Worm (Caenorhabditis elegans): ENCODE results near the gene Y97E10AR.3.

Y97E10AR.3 gene

ce11 chrV:7985860-7986259, 21.4 kb downstream of the Y97E10AR.3 start, which contains the start of gene Y97E10AL.1:
Gene Y97E10AL.1, plus strand, starts transcription at chrV:7986160.
- TF ChIP-seq fos-1 (tag; optimal IDR thresholded peaks at IDR 0.05) (no peak), ztf-4 (tag; optimal IDR thresholded peaks at IDR 0.05) (no peak), hlh-4 (tag; optimal IDR thresholded peaks at IDR 0.05) (no peak), snu-23 (GFP tag; optimal IDR thresholded peaks at IDR 0.05) (no peak)

- TF ChIP-seq swsn-7 (tag; optimal IDR thresholded peaks at IDR 0.05) (peak; percentile 27), efl-3 (GFP tag; optimal IDR thresholded peaks at IDR 0.05) (no peak), elt-3 (tag; optimal IDR thresholded peaks at IDR 0.05) (peak in 1 of 6 experiments; percentile 15), ama-1 (optimal IDR thresholded peaks at IDR 0.05) (no peak), snu-23 (GFP tag; optimal IDR thresholded peaks at IDR 0.05) (peak; percentile 62), efl-1 (optimal IDR thresholded peaks at IDR 0.05) (peak; percentile 39 to 43), efl-1 (GFP tag; optimal IDR thresholded peaks at IDR 0.05 in 1 of 2) (peak; percentile 59 to 94), elt-2 (tag; optimal IDR thresholded peaks at IDR 0.05) (no peak), nhr-71 (tag; optimal IDR thresholded peaks at IDR 0.05) (peak; percentile 47), sox-4 (tag; optimal IDR thresholded peaks at IDR 0.05) (no peak), irx-1 (tag; optimal IDR thresholded peaks at IDR 0.05) (no peak), mef-2 (tag; optimal IDR thresholded peaks at IDR 0.05) (no peak), vab-15 (tag; optimal IDR thresholded peaks at IDR 0.05) (no peak), dsc-1 (tag; optimal IDR thresholded peaks at IDR 0.05) (no peak), C04F5.9 (tag; optimal IDR thresholded peaks at IDR 0.05) (no peak), unc-62 (GFP tag; optimal IDR thresholded peaks at IDR 0.05) (no peak), nhr-76 (tag; optimal IDR thresholded peaks at IDR 0.05) (no peak), ets-5 (GFP tag; IDR thresholded peaks at IDR 0.05) (no peak), nhr-85 (tag) (peak; percentile 69), C34B4.2 (tag; optimal IDR thresholded peaks at IDR 0.05) (no peak), mab-9 (GFP tag; IDR thresholded peaks at IDR 0.05) (no peak), lin-15B (tag; optimal IDR thresholded peaks at IDR 0.05) (no peak), snpc-4 (tag; optimal IDR thresholded peaks at IDR 0.05) (no peak), lin-39 (tag; optimal IDR thresholded peaks at IDR 0.05) (no peak), nhr-28 (tag; optimal IDR thresholded peaks at IDR 0.05) (no peak), lin-13 (GFP tag; optimal IDR thresholded peaks at IDR 0.05) (no peak), hlh-17 (GFP tag; optimal IDR thresholded peaks at IDR 0.05; ENCODE audit: borderline replicate concordance) (no peak), rnt-1 (tag; optimal IDR thresholded peaks at IDR 0.05) (peak; percentile 20), nhr-20 (tag; optimal IDR thresholded peaks at IDR 0.05) (peak; percentile 54), nhr-12 (tag; optimal IDR thresholded peaks at IDR 0.05) (no peak), blmp-1 (tag; optimal IDR thresholded peaks at IDR 0.05) (peak; percentile 64), lin-14 (GFP tag; optimal IDR thresholded peaks at IDR 0.05) (peak; percentile 55), ceh-90 (tag; optimal IDR thresholded peaks at IDR 0.05) (no peak), ztf-11 (tag; optimal IDR thresholded peaks at IDR 0.05) (no peak), fos-1 (tag; optimal IDR thresholded peaks at IDR 0.05) (no peak), skn-1 (tag; optimal IDR thresholded peaks at IDR 0.05) (peak; percentile 31), aly-2 (tag; optimal IDR thresholded peaks at IDR 0.05) (no peak), nhr-47 (tag; optimal IDR thresholded peaks at IDR 0.05) (peak; percentile 52), ceh-8 (GFP tag; optimal IDR thresholded peaks at IDR 0.05) (no peak), ceh-88 (GFP tag; IDR thresholded peaks at IDR 0.05) (no peak), C16A3.4 (tag; optimal IDR thresholded peaks at IDR 0.05) (peak; percentile 44), F16B12.6 (tag; optimal IDR thresholded peaks at IDR 0.05) (peak; percentile 89), ceh-63 (GFP tag; optimal IDR thresholded peaks at IDR 0.05) (no peak), mep-1 (tag; optimal IDR thresholded peaks at IDR 0.05) (peak; percentile 76), fkh-8 (tag; optimal IDR thresholded peaks at IDR 0.05) (no peak), lir-3 (tag; optimal IDR thresholded peaks at IDR 0.05; ENCODE audit: poor library complexity) (no peak), nhr-19 (GFP tag; conservative IDR thresholded peaks at IDR 0.05) (no peak), unc-86 (tag; optimal IDR thresholded peaks at IDR 0.05) (no peak), unc-30 (tag; optimal IDR thresholded peaks at IDR 0.05) (no peak), nhr-237 (tag; optimal IDR thresholded peaks at IDR 0.05) (no peak)
These were observed 23.8 kb downstream of the Y97E10AR.3 start, which contains the start of the genes natb-1 and abhd-12 for ce11 chrV:7983381-7984052. Gene natb-1, minus strand, starts transcription at chrV:7983431. Gene abhd-12, plus strand, starts transcription at chrV:7983879.
